Worm (Caenorhabditis elegans) whole organism, L4 larva: ENCODE data around the gene wdr-48.

Experiments
- daf-8 ChIP-seq: fragments of 200-800 bp; sonication (Bioruptor generic); IDR thresholded peaks from 2 replicates; pipeline ENCODE4 v1.3.6; 2022; ENCODE audit warnings: missing genetic modification characterization, missing compliant biosample characterization
- fos-1 ChIP-seq: fragments of 150-350 bp; optimal IDR thresholded peaks from 2 replicates; lab custom pipeline; 2014; ENCODE audit warnings: missing biosample characterization, missing genetic modification characterization
- gei-8 ChIP-seq: fragments of 200-800 bp; sonication (Bioruptor generic); optimal IDR thresholded peaks from 2 replicates; lab custom pipeline; 2018; ENCODE audit warnings: mild to moderate bottlenecking, missing genetic modification characterization, missing compliant biosample characterization
- hif-1 ChIP-seq, 2 experiments: sonication (generic microtip); optimal IDR thresholded peaks; 2 replicates each; lab custom pipeline; 2016 to 2017; ENCODE audit warnings: missing compliant biosample characterization in 2 of 2, missing genetic modification characterization in 2 of 2, missing genetic modification reagents in 2 of 2, missing genotype in 2 of 2, mild to moderate bottlenecking in 1 of 2
- lsy-2 ChIP-seq, 2 experiments: fragments of 150-350 bp in 1 of 2; sonication (generic microtip) in 1 of 2; optimal IDR thresholded peaks; 2 replicates each; lab custom pipeline; 2014 to 2017; ENCODE audit warnings: missing biosample characterization in 2 of 2, missing genetic modification characterization in 2 of 2
- madf-5 ChIP-seq, 2 experiments: fragments of 200-800 bp; sonication (Bioruptor generic); IDR thresholded peaks; 2 replicates each; pipeline ENCODE4 v1.3.6; 2022; ENCODE audit warnings: missing compliant biosample characterization in 2 of 2, missing genetic modification characterization in 2 of 2
- madf-9 ChIP-seq: fragments of 200-800 bp; sonication (Bioruptor generic); conservative IDR thresholded peaks from 2 replicates; pipeline ENCODE4 v1.3.6; 2022; ENCODE audit warnings: missing genetic modification reagents, missing genetic modification characterization, missing compliant biosample characterization
- mxl-2 ChIP-seq: fragments of 200-800 bp; sonication (Bioruptor generic); conservative IDR thresholded peaks from 2 replicates; pipeline ENCODE4 v1.3.6; 2022; ENCODE audit warnings: missing genetic modification reagents, missing genetic modification characterization, missing compliant biosample characterization
- nhr-6 ChIP-seq: fragments of 150-350 bp; optimal IDR thresholded peaks from 2 replicates; lab custom pipeline; 2014; ENCODE audit warnings: missing biosample characterization, missing genetic modification characterization
- unc-130 ChIP-seq: sonication (generic microtip); optimal IDR thresholded peaks from 2 replicates; lab custom pipeline; 2016; ENCODE audit warnings: missing genetic modification reagents, missing genetic modification characterization, missing compliant biosample characterization
- unc-62 ChIP-seq, 3 experiments: fragments of 150-350 bp in 1 of 3; sonication (generic microtip); optimal IDR thresholded peaks in 2 of 3; peaks in 1 of 3; 1 replicate in 1 of 3; 2 replicates in 2 of 3; lab custom pipeline; 2014 to 2017; ENCODE audit warnings: missing biosample characterization in 3 of 3, missing genetic modification characterization in 3 of 3, missing genetic modification reagents in 3 of 3, missing genotype in 1 of 3
- zfp-2 ChIP-seq: sonication (generic microtip); optimal IDR thresholded peaks from 2 replicates; lab custom pipeline; 2016; ENCODE audit warnings: mild to moderate bottlenecking, missing genetic modification characterization, missing compliant biosample characterization
- zfp-3 ChIP-seq: fragments of 200-800 bp; sonication (Bioruptor generic); conservative IDR thresholded peaks from 2 replicates; pipeline ENCODE4 v1.3.6; 2022; ENCODE audit warnings: missing genetic modification reagents, missing genetic modification characterization, missing compliant biosample characterization

DNA sequence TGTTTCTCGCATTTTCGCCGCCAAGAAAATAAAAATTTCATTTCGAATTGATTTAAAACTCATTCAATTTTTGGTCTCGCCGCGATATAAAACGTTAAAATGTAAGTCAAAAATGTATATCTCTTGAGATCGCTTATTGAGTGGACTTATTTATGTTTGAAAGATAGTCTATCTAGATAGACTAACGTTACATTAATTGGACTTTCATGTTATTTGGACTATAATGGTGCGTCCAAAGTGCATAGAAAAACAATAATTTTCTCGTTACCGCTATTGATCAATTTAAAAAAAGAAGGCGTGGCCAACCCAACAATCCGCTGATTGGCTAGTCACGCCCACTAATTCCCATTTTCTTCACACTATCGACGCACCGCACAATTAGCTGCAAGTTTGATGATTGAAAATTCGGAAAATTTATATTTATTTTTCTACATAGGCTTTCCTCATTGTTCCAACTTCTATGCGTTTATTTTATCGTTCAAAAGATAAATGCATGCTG lies 5.5 kb downstream of the wdr-48 start, which contains the start of gene F35G12.5:
- no peak for TF ChIP-seq daf-8 (GFP tag; lab: Robert Waterston, UW)
- TF ChIP-seq nhr-6 (tag; lab: Kevin White, UChicago) = no peak
- no peak for TF ChIP-seq unc-62 (GFP tag; optimal IDR thresholded peaks at IDR 0.05 in 1 of 2; lab: Kevin White, UChicago)
- no peak for TF ChIP-seq unc-62 (tag; optimal IDR thresholded peaks at IDR 0.05; lab: Kevin White, UChicago)
- TF ChIP-seq zfp-3 (GFP tag; lab: Robert Waterston, UW) = no peak
- TF ChIP-seq unc-130 (GFP tag; lab: Kevin White, UChicago) = no peak
- no peak for TF ChIP-seq zfp-2 (tag; lab: Kevin White, UChicago)
- no peak for TF ChIP-seq madf-5 (GFP tag; IDR thresholded peaks at IDR 0.05; lab: Robert Waterston, UW)
- TF ChIP-seq madf-9 (GFP tag; lab: Robert Waterston, UW) = no peak
- TF ChIP-seq gei-8 (GFP tag; lab: Kevin White, UChicago) = no peak
- TF ChIP-seq fos-1 (tag; lab: Kevin White, UChicago) = no peak
- no peak for TF ChIP-seq mxl-2 (GFP tag; lab: Robert Waterston, UW)
- TF ChIP-seq lsy-2 (tag; optimal IDR thresholded peaks at IDR 0.05; lab: Kevin White, UChicago) = no peak
- TF ChIP-seq hif-1 (tag; optimal IDR thresholded peaks at IDR 0.05; lab: Kevin White, UChicago) = no peak
